Worm (Caenorhabditis elegans) whole organism, midembryonic: Measurements from ENCODE around the gene R11H6.4.

Experiments
- T22C8.4 ChIP-seq: fragments of 200-800 bp; sonication (Bioruptor generic); IDR thresholded peaks from 2 replicates; pipeline ENCODE4 v1.3.6; 2022; ENCODE audit warnings: missing genetic modification characterization, missing compliant biosample characterization
- cog-1 ChIP-seq: sonication (generic microtip); optimal IDR thresholded peaks from 2 replicates; lab custom pipeline; 2016; ENCODE audit warnings: missing genetic modification characterization, missing compliant biosample characterization
- flt-1 ChIP-seq: fragments of 200-800 bp; sonication (Bioruptor generic); IDR thresholded peaks from 2 replicates; pipeline ENCODE4 v1.3.6; 2022; ENCODE audit warnings: missing genetic modification characterization, missing compliant biosample characterization
- klf-2 ChIP-seq: fragments of 200-800 bp; sonication (Bioruptor generic); conservative IDR thresholded peaks from 2 replicates; pipeline ENCODE4 v1.3.6; 2022; ENCODE audit warnings: missing genetic modification reagents, missing genetic modification characterization, missing compliant biosample characterization
- med-1 ChIP-seq: sonication (generic microtip); optimal IDR thresholded peaks from 2 replicates; lab custom pipeline; 2017; ENCODE audit warnings: missing genetic modification characterization, mild to moderate bottlenecking, missing compliant biosample characterization, antibody characterized with exemption, missing genetic modification reagents; ENCODE audit not compliant: insufficient read depth
- ref-1 ChIP-seq: fragments of 200-800 bp; sonication (Bioruptor generic); conservative IDR thresholded peaks from 2 replicates; pipeline ENCODE4 v1.3.6; 2022; ENCODE audit warnings: missing genetic modification reagents, missing genetic modification characterization, missing compliant biosample characterization
- tab-1 ChIP-seq: fragments of 200-800 bp; sonication (Bioruptor generic); IDR thresholded peaks from 2 replicates; pipeline ENCODE4 v1.3.6; 2022; ENCODE audit warnings: missing genetic modification characterization, missing compliant biosample characterization
- ztf-23 ChIP-seq: fragments of 200-800 bp; sonication (Bioruptor generic); IDR thresholded peaks from 2 replicates; pipeline ENCODE4 v1.3.6; 2022; ENCODE audit warnings: missing genetic modification reagents, missing genetic modification characterization, missing compliant biosample characterization
- ztf-29 ChIP-seq: fragments of 200-800 bp; sonication (Bioruptor generic); IDR thresholded peaks from 2 replicates; pipeline ENCODE4 v1.3.6; 2022; ENCODE audit warnings: missing genetic modification reagents, missing genetic modification characterization, missing compliant biosample characterization

The R11H6.4 gene

ce11 chrV:14597681-14598184 lies 12.0 kb upstream of the R11H6.4 start, which contains the start of gene R11H6.2:
TSS of gene R11H6.2 (plus strand) at chrV:14598006.
- TF ChIP-seq cog-1 (tag; lab: Kevin White, UChicago) = no peak
- TF ChIP-seq flt-1 = no peak
- TF ChIP-seq tab-1 = no peak
- TF ChIP-seq ztf-23 (GFP tag; lab: Robert Waterston, UW) = no peak
- TF ChIP-seq T22C8.4 = no peak
- no peak for TF ChIP-seq klf-2 (GFP tag; lab: Robert Waterston, UW)
- no peak for TF ChIP-seq ztf-29

- TF ChIP-seq T22C8.4 = no peak
- no peak for TF ChIP-seq ztf-23 (GFP tag; lab: Robert Waterston, UW)
- TF ChIP-seq flt-1 = no peak
- TF ChIP-seq med-1 = no peak
- no peak for TF ChIP-seq cog-1 (tag; lab: Kevin White, UChicago)
- no peak for TF ChIP-seq ztf-29
- no peak for TF ChIP-seq ref-1 (GFP tag; lab: Robert Waterston, UW)
- no peak for TF ChIP-seq tab-1
Observed at ce11 chrV:14599972-14600371, 9.8 kb upstream of the R11H6.4 start, which contains the start of gene glb-22. TSS of gene glb-22 (plus strand) at chrV:14600272.

- no peak for TF ChIP-seq T22C8.4
- TF ChIP-seq flt-1 = no peak
- no peak for TF ChIP-seq ztf-29
- no peak for TF ChIP-seq tab-1
- no peak for TF ChIP-seq med-1
- no peak for TF ChIP-seq cog-1 (tag; lab: Kevin White, UChicago)
- TF ChIP-seq ztf-23 (GFP tag; lab: Robert Waterston, UW) = no peak
- no peak for TF ChIP-seq klf-2 (GFP tag; lab: Robert Waterston, UW)
- no peak for TF ChIP-seq ref-1 (GFP tag; lab: Robert Waterston, UW)
Observed at ce11 chrV:14603755-14604154, 6.0 kb upstream of the R11H6.4 start.

ce11 chrV:14610781-14611180 lies 1.0 kb downstream of the R11H6.4 start:
- TF ChIP-seq T22C8.4 (no peak), med-1 (no peak), ref-1 (GFP tag; lab: Robert Waterston, UW) (no peak), flt-1 (no peak), klf-2 (GFP tag; lab: Robert Waterston, UW) (no peak), tab-1 (no peak), ztf-29 (no peak), ztf-23 (GFP tag; lab: Robert Waterston, UW) (no peak), cog-1 (tag; lab: Kevin White, UChicago) (no peak)

ce11 chrV:14612168-14612567 lies 2.4 kb downstream of the R11H6.4 start, which contains the start of the genes R11H6.5 and ccnk-1:
TSS of gene R11H6.5 (minus strand) at chrV:14612222.
TSS of gene ccnk-1 (plus strand) at chrV:14612548.
- TF ChIP-seq med-1 (no peak), ref-1 (GFP tag; lab: Robert Waterston, UW) (no peak), tab-1 (no peak)

- TF ChIP-seq flt-1 (no peak), T22C8.4 (no peak), ztf-29 (no peak), cog-1 (tag; lab: Kevin White, UChicago) (no peak), klf-2 (GFP tag; lab: Robert Waterston, UW) (no peak), med-1 (no peak), ref-1 (GFP tag; lab: Robert Waterston, UW) (no peak), tab-1 (no peak), ztf-23 (GFP tag; lab: Robert Waterston, UW) (no peak)
Observed at ce11 chrV:14614454-14614853, 4.7 kb downstream of the R11H6.4 start.

- TF ChIP-seq med-1 (no peak), ztf-29 (no peak), flt-1 (no peak), cog-1 (tag; lab: Kevin White, UChicago) (no peak), T22C8.4 (no peak), ztf-23 (GFP tag; lab: Robert Waterston, UW) (no peak), tab-1 (no peak), klf-2 (GFP tag; lab: Robert Waterston, UW) (no peak), ref-1 (GFP tag; lab: Robert Waterston, UW) (no peak)
Observed at ce11 chrV:14615671-14616070, 5.9 kb downstream of the R11H6.4 start.

ce11 chrV:14617711-14618110 lies 8.0 kb downstream of the R11H6.4 start:
- TF ChIP-seq med-1 (no peak), tab-1 (no peak), ztf-29 (no peak), ztf-23 (GFP tag; lab: Robert Waterston, UW) (no peak), flt-1 (no peak), ref-1 (GFP tag; lab: Robert Waterston, UW) (no peak), cog-1 (tag; lab: Kevin White, UChicago) (no peak), T22C8.4 (no peak), klf-2 (GFP tag; lab: Robert Waterston, UW) (no peak)

- TF ChIP-seq klf-2 (GFP tag; lab: Robert Waterston, UW) (no peak), tab-1 (no peak), ref-1 (GFP tag; lab: Robert Waterston, UW) (no peak), ztf-23 (GFP tag; lab: Robert Waterston, UW) (no peak), T22C8.4 (no peak), flt-1 (no peak), cog-1 (tag; lab: Kevin White, UChicago) (no peak), ztf-29 (no peak), med-1 (no peak)
Observed at ce11 chrV:14620311-14620710, 10.6 kb downstream of the R11H6.4 start.

- no peak for TF ChIP-seq cog-1 (tag; lab: Kevin White, UChicago)
- no peak for TF ChIP-seq ztf-29
- TF ChIP-seq klf-2 (GFP tag; lab: Robert Waterston, UW) = no peak
- no peak for TF ChIP-seq tab-1
- TF ChIP-seq med-1 = no peak
- TF ChIP-seq ref-1 (GFP tag; lab: Robert Waterston, UW) = no peak
- TF ChIP-seq flt-1 = no peak
- TF ChIP-seq ztf-23 (GFP tag; lab: Robert Waterston, UW) = no peak
- no peak for TF ChIP-seq T22C8.4
Observed at ce11 chrV:14620835-14621234, 11.1 kb downstream of the R11H6.4 start, which contains the start of gene hot-1. TSS of gene hot-1 (plus strand) at chrV:14621135.

- TF ChIP-seq flt-1 (no peak), T22C8.4 (no peak), klf-2 (GFP tag; lab: Robert Waterston, UW) (no peak), ref-1 (GFP tag; lab: Robert Waterston, UW) (no peak), ztf-23 (GFP tag; lab: Robert Waterston, UW) (no peak), tab-1 (no peak), cog-1 (tag; lab: Kevin White, UChicago) (no peak), ztf-29 (no peak), med-1 (no peak)
Observed at ce11 chrV:14625662-14626061, 15.9 kb downstream of the R11H6.4 start.
